Fruit fly (Drosophila melanogaster) whole organism: ENCODE data around the gene alpha-Man-IIb.

Experiments used
- CG8478 ChIP-seq: fragments of >200 bp; optimal IDR thresholded peaks from 2 replicates; lab custom pipeline; 2018; ENCODE audit warnings: inconsistent platforms
- Dll ChIP-seq: fragments of >200 bp; optimal IDR thresholded peaks from 2 replicates; lab custom pipeline; 2017
- EcR ChIP-seq, 2 experiments: fragments of >200 bp; optimal IDR thresholded peaks; 2 replicates each; lab custom pipeline; 2017; ENCODE audit warnings: missing biosample characterization in 2 of 2, missing genetic modification characterization in 2 of 2, missing genetic modification reagents in 2 of 2
- pan ChIP-seq: fragments of >200 bp; optimal IDR thresholded peaks from 2 replicates; lab custom pipeline; 2017
- psq ChIP-seq: fragments of >200 bp; optimal IDR thresholded peaks from 2 replicates; lab custom pipeline; 2017
- usp ChIP-seq: fragments of >200 bp; optimal IDR thresholded peaks from 2 replicates; lab custom pipeline; 2017; ENCODE audit warnings: missing biosample characterization, missing genetic modification characterization, mixed read lengths

dm6 chr3R:15853347-15853746 is 49.3 kb downstream of the alpha-Man-IIb start, which contains the start of gene cv-d:
- TF ChIP-seq Dll (lab: Kevin White, UChicago) (no peak), psq (lab: Kevin White, UChicago) (no peak), usp (no peak), pan (lab: Kevin White, UChicago) (no peak), CG8478 (lab: Kevin White, UChicago) (no peak), EcR (GFP tag; optimal IDR thresholded peaks at IDR 0.05; lab: Kevin White, UChicago) (no peak)
